Worm (Caenorhabditis elegans) whole organism, L3 larva: ENCODE data around the gene C04C11.25.
A peak's percentile ranks its signal among the peaks of the same experiment; 100 is the strongest.

Experiments used
- aly-2 ChIP-seq: fragments of 150-350 bp; optimal IDR thresholded peaks from 2 replicates; lab custom pipeline; 2014; ENCODE audit warnings: missing biosample characterization, missing genetic modification characterization
- ama-1 ChIP-seq: fragments of 150-350 bp; optimal IDR thresholded peaks from 2 replicates; lab custom pipeline; 2018
- elt-1 ChIP-seq: fragments of 150-350 bp; optimal IDR thresholded peaks from 2 replicates; lab custom pipeline; 2014; ENCODE audit warnings: missing biosample characterization, missing genetic modification characterization
- nhr-237 ChIP-seq: fragments of 150-350 bp; optimal IDR thresholded peaks from 2 replicates; lab custom pipeline; 2014; ENCODE audit warnings: missing biosample characterization, missing genetic modification characterization
- nhr-28 ChIP-seq: fragments of 150-350 bp; optimal IDR thresholded peaks from 2 replicates; lab custom pipeline; 2014; ENCODE audit warnings: missing biosample characterization, missing genetic modification characterization
- nhr-76 ChIP-seq: fragments of 150-350 bp; sonication (generic microtip); optimal IDR thresholded peaks from 5 replicates; lab custom pipeline; 2014; ENCODE audit warnings: missing biosample characterization, missing genetic modification characterization
- nhr-77 ChIP-seq: fragments of 150-350 bp; optimal IDR thresholded peaks from 2 replicates; lab custom pipeline; 2014; ENCODE audit warnings: missing biosample characterization, missing genetic modification characterization
- pqm-1 ChIP-seq: fragments of 150-350 bp; optimal IDR thresholded peaks from 2 replicates; lab custom pipeline; 2017; ENCODE audit warnings: missing biosample characterization, missing genetic modification characterization, inconsistent platforms
- tbx-2 ChIP-seq: sonication (generic microtip); optimal IDR thresholded peaks from 2 replicates; lab custom pipeline; 2016; ENCODE audit warnings: mild to moderate bottlenecking, missing genetic modification characterization, missing compliant biosample characterization

DNA sequence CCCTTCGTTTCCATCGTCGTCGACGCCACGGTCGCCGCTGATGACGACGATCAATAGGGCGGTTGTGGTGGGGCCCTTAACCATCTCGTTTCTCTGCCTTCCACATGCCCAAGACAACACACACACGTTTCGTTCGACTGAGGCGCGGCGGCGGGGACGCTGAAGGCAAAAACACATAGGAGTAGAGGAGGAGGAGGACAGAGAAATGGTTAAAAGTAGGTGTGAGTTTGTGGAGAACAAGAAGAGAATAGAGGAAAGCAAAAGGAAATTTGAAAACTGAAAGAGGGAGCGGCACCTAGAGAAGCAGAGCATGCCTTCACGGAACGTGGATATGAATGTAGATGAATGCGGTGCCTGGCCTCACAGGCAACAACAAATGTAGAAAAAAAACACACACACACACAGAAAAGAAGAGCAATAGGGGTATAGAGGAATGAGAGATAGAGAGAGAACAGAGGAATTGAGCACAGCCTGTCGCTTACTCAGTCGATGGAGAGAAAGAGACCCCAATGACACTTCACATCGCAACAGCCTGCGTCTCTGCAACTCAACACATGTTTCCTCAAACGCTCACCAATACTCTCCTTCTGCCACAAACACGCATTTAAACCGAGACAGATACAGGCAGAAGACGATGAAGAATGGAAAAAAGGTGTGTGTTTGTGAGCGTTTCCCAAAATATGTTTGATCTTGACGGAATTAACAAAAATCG lies 45.9 kb downstream of the C04C11.25 start:
- TF ChIP-seq aly-2 (tag; lab: Kevin White, UChicago) (no peak), pqm-1 (tag; lab: Kevin White, UChicago) (peak; percentile 27), nhr-76 (tag; lab: Kevin White, UChicago) (no peak), nhr-77 (no peak), nhr-237 (tag; lab: Kevin White, UChicago) (no peak), ama-1 (lab: Kevin White, UChicago) (no peak), tbx-2 (tag; lab: Kevin White, UChicago) (peak; percentile 55), elt-1 (tag; lab: Kevin White, UChicago) (peak; percentile 57), nhr-28 (tag; lab: Kevin White, UChicago) (no peak)
